Fruit fly (Drosophila melanogaster): ENCODE results near the gene CG8475.

The CG8475 gene

dm6 chr2L:8159498-8159897 lies 37.2 kb downstream of the CG8475 start, which contains the start of the genes PAPLA1 and Rbsn-5 (continued):
- TF ChIP-seq eyg (GFP tag; optimal IDR thresholded peaks at IDR 0.05) (peak; percentile 90), CG7745 (tag; optimal IDR thresholded peaks at IDR 0.05) (no peak), CG9609 (GFP tag; optimal IDR thresholded peaks at IDR 0.05) (peak; percentile 96), sqz (GFP tag; optimal IDR thresholded peaks at IDR 0.05) (peak; percentile 80), CG10462 (GFP tag; optimal IDR thresholded peaks at IDR 0.05) (peak; percentile 88), maf-S (GFP tag; optimal IDR thresholded peaks at IDR 0.05) (peak; percentile 95), CG6813 (GFP tag; optimal IDR thresholded peaks at IDR 0.05) (peak; percentile 80), Fer2 (tag; optimal IDR thresholded peaks at IDR 0.05) (peak; percentile 91), shn (GFP tag; optimal IDR thresholded peaks at IDR 0.05) (peak; percentile 96), CG3847 (GFP tag; IDR thresholded peaks at IDR 0.05) (peak; percentile 90), cas (GFP tag; IDR thresholded peaks at IDR 0.05) (peak; percentile 87), crp (GFP tag; optimal IDR thresholded peaks at IDR 0.05) (peak; percentile 24 to 78), sr (GFP tag; IDR thresholded peaks at IDR 0.05) (peak; percentile 26; the same call in 1 of the 3 replicates), Sry-β (GFP tag; optimal IDR thresholded peaks at IDR 0.05) (peak; percentile 80), D19B (GFP tag; optimal IDR thresholded peaks at IDR 0.05) (peak; percentile 78), bab2 (GFP tag; optimal IDR thresholded peaks at IDR 0.05) (peak; percentile 97), CG17385 (GFP tag; optimal IDR thresholded peaks at IDR 0.05) (peak; percentile 100), Dip2 (GFP tag; IDR thresholded peaks at IDR 0.05) (no peak), CG15696 (tag; optimal IDR thresholded peaks at IDR 0.05) (peak; percentile 86), zf30C (GFP tag; optimal IDR thresholded peaks at IDR 0.05) (no peak), yki (optimal IDR thresholded peaks at IDR 0.05) (peak; percentile 45), CG17568 (GFP tag; optimal IDR thresholded peaks at IDR 0.05) (peak; percentile 85), MTF-1 (GFP tag; optimal IDR thresholded peaks at IDR 0.05; ENCODE audit: borderline replicate concordance) (peak; percentile 79), sug (tag; optimal IDR thresholded peaks at IDR 0.05) (peak; percentile 94), CG9817 (tag; optimal IDR thresholded peaks at IDR 0.05) (peak; percentile 95), CG18262 (tag; optimal IDR thresholded peaks at IDR 0.05) (peak; percentile 90), ac (GFP tag; optimal IDR thresholded peaks at IDR 0.05) (no peak), CG17612 (GFP tag; IDR thresholded peaks at IDR 0.05) (peak; percentile 88), CG5180 (GFP tag; optimal IDR thresholded peaks at IDR 0.05) (peak; percentile 55), jing (GFP tag; optimal IDR thresholded peaks at IDR 0.05) (peak; percentile 83), nom (GFP tag; optimal IDR thresholded peaks at IDR 0.05) (peak; percentile 89), Hr39 (optimal IDR thresholded peaks at IDR 0.05) (no peak), CG8359 (GFP tag; optimal IDR thresholded peaks at IDR 0.05; ENCODE audit: borderline replicate concordance) (peak; percentile 62), ab (GFP tag; optimal IDR thresholded peaks at IDR 0.05) (peak; percentile 93), Rfx (GFP tag; IDR thresholded peaks at IDR 0.05) (peak; percentile 96), dan (GFP tag; IDR thresholded peaks at IDR 0.05) (peak; percentile 43; the same call in 1 of the 2 replicates), BtbVII (GFP tag; optimal IDR thresholded peaks at IDR 0.05) (peak; percentile 87), CG10543 (GFP tag; optimal IDR thresholded peaks at IDR 0.05) (peak; percentile 94), ci (GFP tag; IDR thresholded peaks at IDR 0.05) (peak; percentile 92), trh (GFP tag; optimal IDR thresholded peaks at IDR 0.05) (peak; percentile 81), zen2 (GFP tag; IDR thresholded peaks at IDR 0.05; ENCODE audit: partially characterized antibody) (no peak), Ets97D (GFP tag; optimal IDR thresholded peaks at IDR 0.05) (peak; percentile 94), Aef1 (GFP tag; IDR thresholded peaks at IDR 0.05) (peak; percentile 93), CG3838 (GFP tag; optimal IDR thresholded peaks at IDR 0.05) (peak; percentile 75), CG16813 (GFP tag; IDR thresholded peaks at IDR 0.05; ENCODE audit: partially characterized antibody) (no peak), kni (GFP tag; optimal IDR thresholded peaks at IDR 0.05) (peak; percentile 69), croc (GFP tag; conservative IDR thresholded peaks at IDR 0.05) (peak; percentile 84), CG30403 (GFP tag; optimal IDR thresholded peaks at IDR 0.05) (peak; percentile 97), gsb-n (tag; optimal IDR thresholded peaks at IDR 0.05) (peak; percentile 84), ham (GFP tag; IDR thresholded peaks at IDR 0.05) (peak; percentile 87), CG3281 (GFP tag; optimal IDR thresholded peaks at IDR 0.05) (peak; percentile 93)
